Fruit fly (Drosophila melanogaster) whole organism, embryonic: ENCODE data around the gene Rnb.
A peak's percentile ranks its signal among the peaks of the same experiment; 100 is the strongest.

Experiments used
- Aef1 ChIP-seq: fragments of 200-800 bp; sonication (Bioruptor generic); IDR thresholded peaks from 3 replicates; pipeline ENCODE4 v1.3.6; 2022; ENCODE audit warnings: missing biosample characterization, missing genetic modification characterization
- Atf-2 ChIP-seq: fragments of 200-800 bp; sonication (Bioruptor generic); optimal IDR thresholded peaks from 2 replicates; lab custom pipeline; 2016; ENCODE audit warnings: missing biosample characterization, missing genetic modification characterization
- Bdp1 ChIP-seq: fragments of 200-800 bp; sonication (Bioruptor generic); optimal IDR thresholded peaks from 3 replicates; lab custom pipeline; 2016; ENCODE audit warnings: missing biosample characterization, missing genetic modification characterization
- CG10979 ChIP-seq: fragments of 200-800 bp; sonication (Bioruptor generic); optimal IDR thresholded peaks from 2 replicates; lab custom pipeline; 2018; ENCODE audit warnings: missing biosample characterization, mild to moderate bottlenecking, missing genetic modification characterization, moderate library complexity
- CG12744 ChIP-seq: fragments of 200-800 bp; sonication (Bioruptor generic); optimal IDR thresholded peaks from 2 replicates; lab custom pipeline; 2016; ENCODE audit warnings: missing biosample characterization, missing genetic modification characterization
- CG1529 ChIP-seq: fragments of 200-800 bp; sonication (Bioruptor generic); optimal IDR thresholded peaks from 3 replicates; lab custom pipeline; 2018; ENCODE audit warnings: missing biosample characterization, missing genetic modification characterization
- CG17359 ChIP-seq: fragments of 200-800 bp; sonication (Bioruptor generic); optimal IDR thresholded peaks from 3 replicates; lab custom pipeline; 2018; ENCODE audit warnings: missing biosample characterization, mild to moderate bottlenecking, missing genetic modification characterization, moderate library complexity
- CG17912 ChIP-seq: fragments of 200-800 bp; sonication (Bioruptor generic); optimal IDR thresholded peaks from 2 replicates; lab custom pipeline; 2018; ENCODE audit warnings: missing biosample characterization, mild to moderate bottlenecking, missing genetic modification characterization
- CG18476 ChIP-seq: fragments of 200-800 bp; sonication (Bioruptor generic); optimal IDR thresholded peaks from 2 replicates; lab custom pipeline; 2016; ENCODE audit warnings: missing biosample characterization, mild to moderate bottlenecking, missing genetic modification characterization
- CG2120 ChIP-seq: fragments of 200-800 bp; sonication (Bioruptor generic); optimal IDR thresholded peaks from 3 replicates; lab custom pipeline; 2016; ENCODE audit warnings: missing biosample characterization, missing genetic modification characterization
- CG2202 ChIP-seq: fragments of 200-800 bp; sonication (Bioruptor generic); optimal IDR thresholded peaks from 2 replicates; lab custom pipeline; 2018; ENCODE audit warnings: missing biosample characterization, mild to moderate bottlenecking, missing genetic modification characterization
- CG2875 ChIP-seq: fragments of 200-800 bp; sonication (Bioruptor generic); optimal IDR thresholded peaks from 2 replicates; lab custom pipeline; 2017; ENCODE audit warnings: missing biosample characterization, mild to moderate bottlenecking, missing genetic modification characterization, missing genetic modification reagents
- CG32772 ChIP-seq: fragments of 200-800 bp; sonication (Bioruptor generic); IDR thresholded peaks from 2 replicates; pipeline ENCODE4 v1.3.6; 2022; ENCODE audit warnings: missing biosample characterization, missing genetic modification characterization
- CG3726 ChIP-seq: fragments of 200-800 bp; sonication (Bioruptor generic); IDR thresholded peaks from 3 replicates; pipeline ENCODE4, ENCODE4 v1.3.6; 2022; ENCODE audit warnings: missing biosample characterization, missing genetic modification characterization
- CG3838 ChIP-seq: fragments of 200-800 bp; sonication (Bioruptor generic); optimal IDR thresholded peaks from 3 replicates; lab custom pipeline; 2016; ENCODE audit warnings: missing biosample characterization, missing genetic modification characterization
- CG4424 ChIP-seq: fragments of 200-800 bp; sonication (Bioruptor generic); optimal IDR thresholded peaks from 3 replicates; lab custom pipeline; 2016; ENCODE audit warnings: missing biosample characterization, missing genetic modification characterization
- Dll ChIP-seq: fragments of 200-800 bp; sonication (Bioruptor generic); IDR thresholded peaks from 4 replicates; pipeline ENCODE4 v1.3.6; 2022; ENCODE audit warnings: missing biosample characterization, missing genetic modification characterization; ENCODE audit not compliant: partially characterized antibody
- H2.0 ChIP-seq: fragments of 200-800 bp; sonication (Bioruptor generic); IDR thresholded peaks from 2 replicates; pipeline ENCODE4 v1.3.6; 2022; ENCODE audit warnings: missing biosample characterization, missing genetic modification characterization
- HLH3B ChIP-seq: fragments of 200-800 bp; sonication (Bioruptor generic); IDR thresholded peaks from 2 replicates; pipeline ENCODE4 v1.3.6; 2022; ENCODE audit warnings: missing biosample characterization, missing genetic modification characterization
- Meics ChIP-seq: fragments of 200-800 bp; sonication (Bioruptor generic); optimal IDR thresholded peaks from 2 replicates; lab custom pipeline; 2017; ENCODE audit warnings: missing biosample characterization, mild to moderate bottlenecking, missing genetic modification characterization
- Nf-YC ChIP-seq: fragments of 200-800 bp; optimal IDR thresholded peaks from 3 replicates; lab custom pipeline; 2019; ENCODE audit warnings: missing biosample characterization, mild to moderate bottlenecking, missing genetic modification characterization, moderate library complexity
- Sry-β ChIP-seq: fragments of 200-800 bp; sonication (Bioruptor generic); optimal IDR thresholded peaks from 2 replicates; lab custom pipeline; 2018; ENCODE audit warnings: missing biosample characterization, mild to moderate bottlenecking, missing genetic modification characterization, moderate library complexity
- bab2 ChIP-seq: fragments of 200-800 bp; sonication (Bioruptor generic); optimal IDR thresholded peaks from 2 replicates; lab custom pipeline; 2016; ENCODE audit warnings: missing biosample characterization, missing genetic modification characterization
- bcd ChIP-seq: fragments of 200-800 bp; sonication (Bioruptor generic); optimal IDR thresholded peaks from 2 replicates; lab custom pipeline; 2017; ENCODE audit warnings: missing biosample characterization, mild to moderate bottlenecking, missing genetic modification characterization
- bowl ChIP-seq: fragments of 200-800 bp; sonication (Bioruptor generic); IDR thresholded peaks from 2 replicates; pipeline ENCODE4 v1.3.6; 2022; ENCODE audit warnings: missing biosample characterization, missing genetic modification characterization
- chm ChIP-seq: fragments of 200-800 bp; sonication (Bioruptor generic); IDR thresholded peaks from 2 replicates; pipeline ENCODE4 v1.3.6; 2022; ENCODE audit warnings: missing biosample characterization, missing genetic modification characterization
- disco-r ChIP-seq: fragments of 200-800 bp; sonication (Bioruptor generic); optimal IDR thresholded peaks from 2 replicates; lab custom pipeline; 2016; ENCODE audit warnings: missing biosample characterization, missing genetic modification characterization
- fu2 ChIP-seq: fragments of 200-800 bp; sonication (Bioruptor generic); optimal IDR thresholded peaks from 2 replicates; lab custom pipeline; 2016; ENCODE audit warnings: missing biosample characterization, missing genetic modification characterization
- gcm2 ChIP-seq: fragments of 200-800 bp; sonication (Bioruptor generic); optimal IDR thresholded peaks from 2 replicates; lab custom pipeline; 2016; ENCODE audit warnings: missing biosample characterization, missing genetic modification characterization
- hb ChIP-seq: fragments of 200-800 bp; sonication (Bioruptor generic); IDR thresholded peaks from 3 replicates; pipeline ENCODE4 v1.3.6; 2022; ENCODE audit warnings: missing biosample characterization, missing genetic modification characterization; ENCODE audit not compliant: partially characterized antibody
- jing ChIP-seq: fragments of 200-800 bp; sonication (Bioruptor generic); optimal IDR thresholded peaks from 2 replicates; lab custom pipeline; 2018; ENCODE audit warnings: missing biosample characterization, mild to moderate bottlenecking, missing genetic modification characterization
- kay ChIP-seq: fragments of 200-800 bp; sonication (Bioruptor generic); optimal IDR thresholded peaks from 2 replicates; lab custom pipeline; 2016; ENCODE audit warnings: missing biosample characterization, missing genetic modification characterization
- ken ChIP-seq: fragments of 200-800 bp; sonication (Bioruptor generic); IDR thresholded peaks from 3 replicates; pipeline ENCODE4 v1.3.6; 2022; ENCODE audit warnings: missing biosample characterization, missing genetic modification characterization
- lbe ChIP-seq: fragments of 200-800 bp; sonication (Bioruptor generic); optimal IDR thresholded peaks from 2 replicates; lab custom pipeline; 2016; ENCODE audit warnings: missing biosample characterization, mild to moderate bottlenecking, missing genetic modification characterization
- lov ChIP-seq, 2 experiments: fragments of 200-800 bp in 1 of 2; fragments of >200 bp in 1 of 2; sonication (Bioruptor generic) in 1 of 2; IDR thresholded peaks in 1 of 2; optimal IDR thresholded peaks in 1 of 2; 2 replicates in 1 of 2; 3 replicates in 1 of 2; pipeline versions ENCODE4 v1.3.6 to Lab custom; 2017 to 2022; ENCODE audit warnings: missing biosample characterization in 1 of 2, missing genetic modification characterization in 1 of 2
- luna ChIP-seq: fragments of 200-800 bp; sonication (Bioruptor generic); optimal IDR thresholded peaks from 2 replicates; lab custom pipeline; 2016; ENCODE audit warnings: missing biosample characterization, missing genetic modification characterization
- otp ChIP-seq: fragments of 200-800 bp; sonication (Bioruptor generic); IDR thresholded peaks from 3 replicates; pipeline ENCODE4, ENCODE4 v1.3.6; 2022; ENCODE audit warnings: missing biosample characterization, missing genetic modification characterization
- peb ChIP-seq: fragments of 200-800 bp; sonication (Bioruptor generic); IDR thresholded peaks from 2 replicates; pipeline ENCODE4 v1.3.6; 2022; ENCODE audit warnings: missing biosample characterization, missing genetic modification characterization
- phol ChIP-seq: fragments of 200-800 bp; sonication (Bioruptor generic); optimal IDR thresholded peaks from 3 replicates; lab custom pipeline; 2018; ENCODE audit warnings: missing biosample characterization, mild to moderate bottlenecking, missing genetic modification characterization, moderate library complexity
- prd ChIP-seq, 3 experiments: fragments of >200 bp in 2 of 3; fragments of 200-800 bp in 1 of 3; sonication (Bioruptor generic) in 1 of 3; optimal IDR thresholded peaks in 2 of 3; IDR thresholded peaks in 1 of 3; 2 replicates in 2 of 3; 3 replicates in 1 of 3; pipeline versions ENCODE4 v1.3.6 to Lab custom; 2017 to 2022; ENCODE audit warnings: missing biosample characterization in 1 of 3, missing genetic modification characterization in 1 of 3
- pzg ChIP-seq: fragments of 200-800 bp; sonication (Bioruptor generic); optimal IDR thresholded peaks from 3 replicates; lab custom pipeline; 2018; ENCODE audit warnings: missing biosample characterization, mild to moderate bottlenecking, missing genetic modification characterization, moderate library complexity
- row ChIP-seq: fragments of 200-800 bp; sonication (Bioruptor generic); IDR thresholded peaks from 3 replicates; pipeline ENCODE4 v1.3.6; 2022; ENCODE audit warnings: missing biosample characterization, missing genetic modification characterization
- salm ChIP-seq: fragments of 200-800 bp; sonication (Bioruptor generic); optimal IDR thresholded peaks from 2 replicates; lab custom pipeline; 2018; ENCODE audit warnings: missing biosample characterization, mild to moderate bottlenecking, missing genetic modification characterization
- schlank ChIP-seq: fragments of 200-800 bp; sonication (Bioruptor generic); optimal IDR thresholded peaks from 2 replicates; lab custom pipeline; 2018; ENCODE audit warnings: missing biosample characterization, mild to moderate bottlenecking, missing genetic modification characterization
- sima ChIP-seq: fragments of 200-800 bp; sonication (Bioruptor generic); optimal IDR thresholded peaks from 2 replicates; lab custom pipeline; 2016; ENCODE audit warnings: missing biosample characterization, missing genetic modification characterization
- so ChIP-seq: fragments of 200-800 bp; sonication (Bioruptor generic); IDR thresholded peaks from 3 replicates; pipeline ENCODE4 v1.3.6; 2022; ENCODE audit warnings: missing biosample characterization, missing genetic modification characterization
- stc ChIP-seq: fragments of 200-800 bp; sonication (Bioruptor generic); IDR thresholded peaks from 2 replicates; pipeline ENCODE4 v1.3.6; 2022; ENCODE audit warnings: missing biosample characterization, missing genetic modification characterization
- sug ChIP-seq: fragments of 200-800 bp; optimal IDR thresholded peaks from 2 replicates; lab custom pipeline; 2019; ENCODE audit warnings: missing biosample characterization, mild to moderate bottlenecking, missing genetic modification characterization, moderate library complexity
- trh ChIP-seq: fragments of 200-800 bp; sonication (Bioruptor generic); optimal IDR thresholded peaks from 2 replicates; lab custom pipeline; 2016; ENCODE audit warnings: missing biosample characterization, missing genetic modification characterization
- unpg ChIP-seq: fragments of 200-800 bp; sonication (Bioruptor generic); optimal IDR thresholded peaks from 3 replicates; lab custom pipeline; 2018; ENCODE audit warnings: missing biosample characterization, mild to moderate bottlenecking, missing genetic modification characterization, moderate library complexity
- wek ChIP-seq: fragments of 200-800 bp; sonication (Bioruptor generic); optimal IDR thresholded peaks from 3 replicates; lab custom pipeline; 2018; ENCODE audit warnings: missing biosample characterization, mild to moderate bottlenecking, missing genetic modification characterization, moderate library complexity

Rnb gene

dm6 chr3R:29771645-29772089 is 27.5 kb downstream of the Rnb start (continued):
- TF ChIP-seq hb (GFP tag; lab: Robert Waterston, UW): no peak
- no peak for TF ChIP-seq CG10979 (tag; lab: Kevin White, UChicago)
- TF ChIP-seq wek (GFP tag; lab: Kevin White, UChicago): peak; percentile 83
- TF ChIP-seq Sry-β (GFP tag; lab: Kevin White, UChicago): no peak
- TF ChIP-seq pzg (GFP tag; lab: Kevin White, UChicago): no peak
- TF ChIP-seq kay (GFP tag; lab: Kevin White, UChicago): peak; percentile 99
- no peak for TF ChIP-seq Atf-2 (GFP tag; lab: Kevin White, UChicago)
- peak; percentile 6 for TF ChIP-seq Nf-YC (tag; lab: Kevin White, UChicago)
- TF ChIP-seq Dll (GFP tag; lab: Robert Waterston, UW): no peak
- no peak for TF ChIP-seq row (GFP tag; lab: Robert Waterston, UW)
- no peak for TF ChIP-seq sima
- no peak for TF ChIP-seq CG3726 (GFP tag; lab: Robert Waterston, UW)
- TF ChIP-seq CG4424 (GFP tag; lab: Kevin White, UChicago): no peak
- no peak for TF ChIP-seq fu2
- TF ChIP-seq chm: peak; percentile 51; the same call in 1 of the 2 replicates
- TF ChIP-seq prd (optimal IDR thresholded peaks at IDR 0.05; lab: Kevin White, UChicago): no peak
- no peak for TF ChIP-seq prd (GFP tag; IDR thresholded peaks at IDR 0.05; lab: Robert Waterston, UW)
- TF ChIP-seq CG2120 (GFP tag; lab: Kevin White, UChicago): no peak
- TF ChIP-seq sug (tag; lab: Kevin White, UChicago): no peak
- no peak for TF ChIP-seq CG18476 (GFP tag; lab: Kevin White, UChicago)
- TF ChIP-seq otp (GFP tag; lab: Robert Waterston, UW): peak; percentile 9; the same call in 1 of the 3 replicates
- TF ChIP-seq CG3838: peak; percentile 85
- no peak for TF ChIP-seq trh (GFP tag; lab: Kevin White, UChicago)
- TF ChIP-seq CG17912 (GFP tag; lab: Kevin White, UChicago): no peak
- TF ChIP-seq CG2875 (GFP tag; lab: Kevin White, UChicago): peak; percentile 45
- TF ChIP-seq salm (tag; lab: Kevin White, UChicago): peak; percentile 16
- no peak for TF ChIP-seq unpg (GFP tag; lab: Kevin White, UChicago)
- peak; percentile 13 for TF ChIP-seq CG2202 (tag; lab: Kevin White, UChicago)
- TF ChIP-seq bab2 (GFP tag; lab: Kevin White, UChicago): no peak
- no peak for TF ChIP-seq CG17359 (tag; lab: Kevin White, UChicago)
- TF ChIP-seq H2.0: no peak
- TF ChIP-seq Bdp1 (GFP tag; lab: Kevin White, UChicago): no peak
- peak; percentile 44 for TF ChIP-seq disco-r (GFP tag; lab: Kevin White, UChicago)
- peak; percentile 30; the same call in 1 of the 2 replicates for TF ChIP-seq HLH3B (GFP tag; lab: Robert Waterston, UW)
- TF ChIP-seq CG12744 (GFP tag; lab: Kevin White, UChicago): no peak
- TF ChIP-seq peb (GFP tag; lab: Robert Waterston, UW): no peak
- TF ChIP-seq lov (optimal IDR thresholded peaks at IDR 0.05; lab: Kevin White, UChicago): no peak
- TF ChIP-seq lov (GFP tag; IDR thresholded peaks at IDR 0.05; lab: Robert Waterston, UW): no peak; the same call in 2 of the 3 replicates
- TF ChIP-seq luna: no peak
- TF ChIP-seq CG32772 (GFP tag; lab: Robert Waterston, UW): no peak
- TF ChIP-seq CG1529 (GFP tag; lab: Kevin White, UChicago): no peak
- TF ChIP-seq Aef1: no peak
- peak; percentile 50; the same call in 1 of the 2 replicates for TF ChIP-seq stc (GFP tag; lab: Robert Waterston, UW)
- TF ChIP-seq so (GFP tag; lab: Robert Waterston, UW): peak; percentile 51; the same call in 1 of the 3 replicates
- TF ChIP-seq gcm2: no peak
- TF ChIP-seq bcd (GFP tag; lab: Kevin White, UChicago): no peak
- TF ChIP-seq schlank (tag; lab: Kevin White, UChicago): no peak
- no peak for TF ChIP-seq jing (GFP tag; lab: Kevin White, UChicago)
- TF ChIP-seq ken (GFP tag; lab: Robert Waterston, UW): peak; percentile 23; the same call in 1 of the 3 replicates
- no peak for TF ChIP-seq Meics (GFP tag; lab: Kevin White, UChicago)
- no peak for TF ChIP-seq bowl (GFP tag; lab: Robert Waterston, UW)
- TF ChIP-seq phol (tag; lab: Kevin White, UChicago): no peak
- peak; percentile 15 for TF ChIP-seq lbe (GFP tag; lab: Kevin White, UChicago)
